Fruit fly (Drosophila melanogaster): Measurements from ENCODE around the gene CG42750.

CG42750 gene

DNA sequence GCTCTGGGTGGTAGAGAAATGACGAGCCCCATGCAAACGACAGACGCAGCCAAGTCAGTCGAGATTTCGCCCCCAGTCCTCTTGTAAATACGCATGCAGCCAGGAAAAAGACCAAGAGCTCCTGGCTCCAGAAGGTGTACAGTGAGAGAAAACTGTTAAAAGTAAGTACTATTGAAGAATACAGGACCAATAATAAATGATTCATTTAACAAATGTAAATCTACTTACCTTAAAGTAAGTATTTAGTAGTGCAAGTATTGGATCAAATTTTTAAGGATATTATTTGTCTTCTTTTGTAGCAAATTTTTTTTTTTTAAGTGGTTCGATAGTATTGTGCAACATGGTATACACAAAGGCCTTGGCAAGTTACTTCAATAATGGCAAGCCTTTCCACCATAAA, 39.1 kb downstream of the CG42750 start:
- TF ChIP-seq EcR (GFP tag; optimal IDR thresholded peaks at IDR 0.05) (no peak), usp (GFP tag; optimal IDR thresholded peaks at IDR 0.05) (no peak), Dll (optimal IDR thresholded peaks at IDR 0.05) (no peak), psq (optimal IDR thresholded peaks at IDR 0.05) (no peak), pan (optimal IDR thresholded peaks at IDR 0.05) (no peak), CG8478 (optimal IDR thresholded peaks at IDR 0.05) (no peak)

- TF ChIP-seq CG8478 (optimal IDR thresholded peaks at IDR 0.05) = no peak
- TF ChIP-seq usp (GFP tag; optimal IDR thresholded peaks at IDR 0.05) = no peak
- TF ChIP-seq Dll (optimal IDR thresholded peaks at IDR 0.05) = no peak
- no peak for TF ChIP-seq pan (optimal IDR thresholded peaks at IDR 0.05)
- TF ChIP-seq EcR (GFP tag; optimal IDR thresholded peaks at IDR 0.05) = no peak
- TF ChIP-seq psq (optimal IDR thresholded peaks at IDR 0.05) = no peak
These were observed 66.4 kb downstream of the CG42750 start, which contains the start of gene CG31802 for dm6 chr2L:18209137-18209536. CG31802 (minus strand) TSS chr2L:18209237.

dm6 chr2L:18202811-18203210, 72.8 kb downstream of the CG42750 start:
- no peak for TF ChIP-seq Dll (optimal IDR thresholded peaks at IDR 0.05)
- TF ChIP-seq EcR (GFP tag; optimal IDR thresholded peaks at IDR 0.05) = no peak
- TF ChIP-seq psq (optimal IDR thresholded peaks at IDR 0.05) = no peak
- no peak for TF ChIP-seq CG8478 (optimal IDR thresholded peaks at IDR 0.05)
- no peak for TF ChIP-seq pan (optimal IDR thresholded peaks at IDR 0.05)
- TF ChIP-seq usp (GFP tag; optimal IDR thresholded peaks at IDR 0.05) = no peak

- TF ChIP-seq usp (GFP tag; optimal IDR thresholded peaks at IDR 0.05) = no peak
- TF ChIP-seq pan (optimal IDR thresholded peaks at IDR 0.05) = no peak
- TF ChIP-seq CG8478 (optimal IDR thresholded peaks at IDR 0.05) = no peak
- no peak for TF ChIP-seq Dll (optimal IDR thresholded peaks at IDR 0.05)
- no peak for TF ChIP-seq EcR (GFP tag; optimal IDR thresholded peaks at IDR 0.05)
- TF ChIP-seq psq (optimal IDR thresholded peaks at IDR 0.05) = no peak
These were observed 88.9 kb downstream of the CG42750 start for dm6 chr2L:18186695-18187094.

DNA sequence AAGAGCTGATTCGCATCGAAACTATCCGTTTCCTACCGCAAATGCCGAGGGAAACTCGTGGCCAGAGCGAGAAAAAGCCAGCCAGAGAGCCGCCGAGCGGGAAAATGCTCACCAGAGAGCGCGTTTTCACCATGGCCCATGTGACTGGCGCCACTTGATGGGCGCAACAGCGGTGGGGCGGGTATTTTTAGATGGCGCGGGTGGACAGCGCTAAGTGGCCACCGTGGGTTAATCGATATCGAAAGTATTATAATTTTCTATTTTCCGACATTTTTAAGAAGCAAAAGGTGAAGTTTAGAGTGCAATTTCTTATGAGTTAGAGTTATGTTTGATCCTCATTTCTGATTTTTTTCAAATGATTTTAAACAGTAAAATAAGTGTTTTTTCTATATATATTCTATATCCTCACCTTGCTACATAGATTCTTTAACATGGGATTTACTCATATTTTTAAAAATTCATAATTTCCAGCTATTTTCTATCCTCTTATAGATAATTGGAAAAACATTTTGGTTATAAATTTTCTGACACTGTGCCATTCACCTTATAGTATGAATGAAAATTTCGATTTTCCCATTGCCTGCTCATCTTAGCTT, 90.8 kb downstream of the CG42750 start, which contains the start of gene Ptp36E:
Gene Ptp36E, minus strand, starts transcription at position 360 of the 596 bp plus-strand sequence.
- peak; percentile 64 for TF ChIP-seq Dll (optimal IDR thresholded peaks at IDR 0.05)
- TF ChIP-seq psq (optimal IDR thresholded peaks at IDR 0.05) = no peak

DNA sequence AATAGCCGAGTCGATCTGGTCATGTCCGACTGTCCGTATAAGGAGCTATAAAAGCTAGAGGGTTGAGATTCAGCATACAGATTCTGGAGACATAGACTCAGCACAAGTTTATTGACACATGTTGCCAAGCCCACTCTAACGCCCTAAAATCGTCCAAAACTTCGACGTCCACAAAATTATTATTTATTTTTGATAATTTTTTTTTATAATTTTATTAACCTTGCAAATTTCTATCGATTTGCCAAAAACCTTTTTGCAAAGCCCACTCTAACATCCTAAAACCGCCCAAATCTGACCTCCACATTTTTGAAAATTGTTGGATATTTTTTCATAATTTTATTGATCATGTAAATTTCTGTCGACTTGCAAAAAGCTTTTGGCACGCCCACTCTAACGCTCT, 116.4 kb downstream of the CG42750 start, which contains the start of gene JMJD4:
Gene JMJD4, minus strand, starts transcription at position 101 of the 400 bp plus-strand sequence.
- TF ChIP-seq CG8478 (optimal IDR thresholded peaks at IDR 0.05) (no peak), EcR (GFP tag; optimal IDR thresholded peaks at IDR 0.05) (no peak), psq (optimal IDR thresholded peaks at IDR 0.05) (no peak), Dll (optimal IDR thresholded peaks at IDR 0.05) (no peak), pan (optimal IDR thresholded peaks at IDR 0.05) (no peak), usp (GFP tag; optimal IDR thresholded peaks at IDR 0.05) (no peak)

dm6 chr2L:18158622-18159043, 116.9 kb downstream of the CG42750 start:
- no peak for TF ChIP-seq usp (GFP tag; optimal IDR thresholded peaks at IDR 0.05)
- TF ChIP-seq pan (optimal IDR thresholded peaks at IDR 0.05) = no peak
- TF ChIP-seq CG8478 (optimal IDR thresholded peaks at IDR 0.05) = no peak
- no peak for TF ChIP-seq psq (optimal IDR thresholded peaks at IDR 0.05)
- TF ChIP-seq Dll (optimal IDR thresholded peaks at IDR 0.05) = no peak
- TF ChIP-seq EcR (GFP tag; optimal IDR thresholded peaks at IDR 0.05) = no peak

dm6 chr2L:18155877-18156276, 119.7 kb downstream of the CG42750 start, which contains the start of gene CG5783:
CG5783 (plus strand) TSS chr2L:18156043.
- no peak for TF ChIP-seq pan (optimal IDR thresholded peaks at IDR 0.05)
- no peak for TF ChIP-seq CG8478 (optimal IDR thresholded peaks at IDR 0.05)
- TF ChIP-seq psq (optimal IDR thresholded peaks at IDR 0.05) = no peak
- no peak for TF ChIP-seq usp (GFP tag; optimal IDR thresholded peaks at IDR 0.05)
- no peak for TF ChIP-seq EcR (GFP tag; optimal IDR thresholded peaks at IDR 0.05)
- TF ChIP-seq Dll (optimal IDR thresholded peaks at IDR 0.05) = no peak

DNA sequence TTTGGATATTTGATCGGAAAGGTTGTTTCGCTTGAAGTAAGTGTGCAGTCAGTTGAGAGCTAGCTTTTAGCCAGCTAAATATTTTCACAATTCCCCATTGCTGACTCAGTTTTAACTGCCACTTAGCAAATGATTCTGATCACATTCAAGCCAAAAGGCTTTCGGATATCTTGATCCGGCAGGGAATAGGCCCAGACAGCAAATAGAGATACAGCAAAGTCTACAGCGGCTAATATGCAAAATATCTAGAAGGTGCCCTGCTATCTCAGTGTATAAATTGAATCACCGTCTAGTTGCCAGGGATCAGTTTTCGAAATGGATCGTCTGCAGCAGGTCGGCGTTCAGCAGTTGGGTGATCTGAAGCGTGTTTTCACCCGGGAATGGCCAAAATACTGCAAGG, 121.0 kb downstream of the CG42750 start, which contains the start of gene CG15155:
Gene CG15155, plus strand, starts transcription at position 301 of the 400 bp plus-strand sequence.
- TF ChIP-seq psq (optimal IDR thresholded peaks at IDR 0.05) (no peak), Dll (optimal IDR thresholded peaks at IDR 0.05) (no peak), CG8478 (optimal IDR thresholded peaks at IDR 0.05) (no peak), pan (optimal IDR thresholded peaks at IDR 0.05) (no peak), usp (GFP tag; optimal IDR thresholded peaks at IDR 0.05) (no peak), EcR (GFP tag; optimal IDR thresholded peaks at IDR 0.05) (no peak)

- TF ChIP-seq pan (optimal IDR thresholded peaks at IDR 0.05) (no peak), CG8478 (optimal IDR thresholded peaks at IDR 0.05) (no peak), psq (optimal IDR thresholded peaks at IDR 0.05) (no peak), EcR (GFP tag; optimal IDR thresholded peaks at IDR 0.05) (no peak), Dll (optimal IDR thresholded peaks at IDR 0.05) (no peak), usp (GFP tag; optimal IDR thresholded peaks at IDR 0.05) (no peak)
These were observed 122.5 kb downstream of the CG42750 start, which contains the start of gene CG17681 for dm6 chr2L:18153068-18153467. CG17681 (plus strand) TSS chr2L:18153123.

- TF ChIP-seq CG8478 (optimal IDR thresholded peaks at IDR 0.05) (no peak), pan (optimal IDR thresholded peaks at IDR 0.05) (no peak), EcR (GFP tag; optimal IDR thresholded peaks at IDR 0.05) (no peak), usp (GFP tag; optimal IDR thresholded peaks at IDR 0.05) (no peak), Dll (optimal IDR thresholded peaks at IDR 0.05) (no peak)
These were observed 123.4 kb downstream of the CG42750 start, which contains the start of gene Socs36E for dm6 chr2L:18152172-18152639. Socs36E (minus strand) TSS chr2L:18152417.

dm6 chr2L:18151826-18152138, 123.8 kb downstream of the CG42750 start:
- TF ChIP-seq psq (optimal IDR thresholded peaks at IDR 0.05) = no peak
- no peak for TF ChIP-seq pan (optimal IDR thresholded peaks at IDR 0.05)
- no peak for TF ChIP-seq CG8478 (optimal IDR thresholded peaks at IDR 0.05)
